Worm (Caenorhabditis elegans) whole organism, early embryonic: ENCODE measurements around the gene hsp-4.

Experiments
- B0310.2 ChIP-seq: sonication (generic microtip); optimal IDR thresholded peaks from 2 replicates; lab custom pipeline; 2016; ENCODE audit warnings: mild to moderate bottlenecking, missing genetic modification characterization, missing compliant biosample characterization
- F13C5.2 ChIP-seq: sonication (generic microtip); optimal IDR thresholded peaks from 2 replicates; lab custom pipeline; 2017; ENCODE audit warnings: mild to moderate bottlenecking, missing genetic modification characterization, inconsistent platforms, missing compliant biosample characterization
- aly-1 ChIP-seq: sonication (generic microtip); optimal IDR thresholded peaks from 2 replicates; lab custom pipeline; 2016; ENCODE audit warnings: missing genetic modification characterization, missing compliant biosample characterization
- ama-1 ChIP-seq: fragments of 150-350 bp; optimal IDR thresholded peaks from 2 replicates; lab custom pipeline; 2014
- ceh-13 ChIP-seq: fragments of 200-800 bp; sonication (Bioruptor generic); optimal IDR thresholded peaks from 2 replicates; lab custom pipeline; 2018; ENCODE audit warnings: mild to moderate bottlenecking, missing genetic modification characterization, missing compliant biosample characterization
- ceh-36 ChIP-seq: sonication (generic microtip); optimal IDR thresholded peaks from 2 replicates; lab custom pipeline; 2016; ENCODE audit warnings: missing genetic modification characterization, inconsistent platforms, missing compliant biosample characterization
- ets-7 ChIP-seq: sonication (generic microtip); optimal IDR thresholded peaks from 2 replicates; lab custom pipeline; 2016; ENCODE audit warnings: missing genotype, missing genetic modification characterization, missing compliant biosample characterization
- flt-1 ChIP-seq: fragments of 200-800 bp; sonication (Bioruptor generic); IDR thresholded peaks from 2 replicates; pipeline ENCODE4 v1.3.6; 2022; ENCODE audit warnings: missing genetic modification characterization, missing compliant biosample characterization
- hmbx-1 ChIP-seq: sonication (generic microtip); optimal IDR thresholded peaks from 2 replicates; lab custom pipeline; 2016; ENCODE audit warnings: mild to moderate bottlenecking, missing genetic modification characterization, missing compliant biosample characterization
- hmg-4 ChIP-seq: fragments of 200-800 bp; sonication (Bioruptor generic); optimal IDR thresholded peaks from 2 replicates; lab custom pipeline; 2018; ENCODE audit warnings: mild to moderate bottlenecking, missing genetic modification characterization, missing compliant biosample characterization
- hnd-1 ChIP-seq: sonication (generic microtip); optimal IDR thresholded peaks from 2 replicates; lab custom pipeline; 2016; ENCODE audit warnings: missing genetic modification characterization, missing compliant biosample characterization
- tbx-37 ChIP-seq: fragments of 200-800 bp; sonication (Bioruptor generic); conservative IDR thresholded peaks from 2 replicates; pipeline ENCODE4 v1.3.6; 2022; ENCODE audit warnings: missing genetic modification reagents, missing genetic modification characterization, missing compliant biosample characterization
- tra-4 ChIP-seq: sonication (generic microtip); optimal IDR thresholded peaks from 2 replicates; lab custom pipeline; 2017; ENCODE audit warnings: missing genetic modification characterization, missing compliant biosample characterization

ce11 chrII:7390335-7390734, 37.9 kb upstream of the hsp-4 start:
- TF ChIP-seq flt-1 (GFP tag; lab: Robert Waterston, UW) (no peak), B0310.2 (tag; lab: Kevin White, UChicago) (no peak), ama-1 (no peak), ceh-36 (no peak), hmbx-1 (tag; lab: Kevin White, UChicago) (no peak), tra-4 (tag; lab: Kevin White, UChicago) (no peak), tbx-37 (GFP tag; lab: Robert Waterston, UW) (no peak), hmg-4 (GFP tag; lab: Kevin White, UChicago) (no peak), aly-1 (tag; lab: Kevin White, UChicago) (no peak), F13C5.2 (tag; lab: Kevin White, UChicago) (no peak), ceh-13 (GFP tag; lab: Kevin White, UChicago) (no peak), hnd-1 (tag; lab: Kevin White, UChicago) (no peak), ets-7 (tag; lab: Kevin White, UChicago) (no peak)
